Worm (Caenorhabditis elegans): ENCODE measurements around the gene daz-1.

DNA sequence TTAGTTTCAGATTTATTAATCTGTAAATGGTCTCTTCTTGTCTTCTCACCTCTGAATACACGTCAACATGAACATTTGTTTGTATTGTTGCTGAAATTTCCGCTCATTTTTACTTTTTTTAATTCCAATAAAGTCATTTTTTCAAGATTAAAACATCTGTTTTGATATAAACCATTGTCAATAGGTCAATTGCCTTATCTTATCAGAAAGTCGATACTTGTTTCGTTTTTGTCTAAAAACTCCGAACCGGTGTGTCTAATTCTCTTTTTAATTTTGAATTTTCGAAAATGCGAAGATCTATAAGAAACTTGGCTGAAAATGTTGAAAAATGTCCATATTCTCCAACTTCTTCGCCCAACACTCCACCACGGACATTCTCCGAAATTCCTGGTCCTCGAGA lies 47.7 kb downstream of the daz-1 start, which contains the start of gene cyp-44A1:
- no peak for TF ChIP-seq pqm-1 (tag; optimal IDR thresholded peaks at IDR 0.05)
- no peak for TF ChIP-seq lin-15B (tag; optimal IDR thresholded peaks at IDR 0.05)
- TF ChIP-seq ama-1 (optimal IDR thresholded peaks at IDR 0.05) = no peak

Data from whole organism, L1 larva.